Comparison of ENCODE assay signal across 5 worm cellular contexts in genomic region chrX:13700642-13701233, ce11.
TF ChIP-seq lines count a peak whose summit lies in the region.

No protein-coding gene starts in this region.

TF ChIP-seq in whole organism, L1 larva, 84 proteins besides CTCF, POLR2A, EP300 and RAD21 (continues in another document):
- TF ChIP-seq fkh-4 (tag; optimal IDR thresholded peaks at IDR 0.05; lab: Kevin White, UChicago; ENCODE audit: borderline replicate concordance) (peak; percentile 97), nhr-90 (tag; optimal IDR thresholded peaks at IDR 0.05; lab: Kevin White, UChicago; ENCODE audit: poor library complexity) (peak; percentile 100), xbp-1 (tag; optimal IDR thresholded peaks at IDR 0.05; lab: Kevin White, UChicago) (peak; percentile 98), unc-86 (tag; optimal IDR thresholded peaks at IDR 0.05; lab: Kevin White, UChicago) (peak; percentile 98), swsn-7 (tag; optimal IDR thresholded peaks at IDR 0.05; lab: Kevin White, UChicago) (peak; percentile 99), unc-62 (GFP tag; optimal IDR thresholded peaks at IDR 0.05; lab: Kevin White, UChicago) (no peak), mef-2 (tag; optimal IDR thresholded peaks at IDR 0.05; lab: Kevin White, UChicago) (peak; percentile 96), Y116A8C.19 (tag; optimal IDR thresholded peaks at IDR 0.05; lab: Kevin White, UChicago; ENCODE audit: borderline replicate concordance) (no peak), vab-15 (tag; optimal IDR thresholded peaks at IDR 0.05; lab: Kevin White, UChicago) (peak; percentile 73), dsc-1 (tag; optimal IDR thresholded peaks at IDR 0.05; lab: Kevin White, UChicago) (peak; percentile 100), zag-1 (tag; optimal IDR thresholded peaks at IDR 0.05; lab: Kevin White, UChicago) (peak; percentile 95), zip-4 (GFP tag; optimal IDR thresholded peaks at IDR 0.05; lab: Kevin White, UChicago) (peak; percentile 96), nhr-19 (GFP tag; conservative IDR thresholded peaks at IDR 0.05; lab: Robert Waterston, UW) (peak; percentile 99), sptf-1 (tag; optimal IDR thresholded peaks at IDR 0.05; lab: Kevin White, UChicago) (no peak), snu-23 (GFP tag; optimal IDR thresholded peaks at IDR 0.05; lab: Kevin White, UChicago) (peak; percentile 100), ceh-63 (GFP tag; optimal IDR thresholded peaks at IDR 0.05; lab: Kevin White, UChicago) (peak; percentile 99), rnt-1 (tag; optimal IDR thresholded peaks at IDR 0.05; lab: Kevin White, UChicago) (peak; percentile 100)

TF ChIP-seq in whole organism, L3 larva, 47 proteins besides CTCF, POLR2A, EP300 and RAD21 (continues in another document):
- TF ChIP-seq eor-1 (tag; optimal IDR thresholded peaks at IDR 0.05; lab: Kevin White, UChicago): peak in 1 of 2 experiments; percentile 83
- TF ChIP-seq nhr-67 (tag; optimal IDR thresholded peaks at IDR 0.05; lab: Kevin White, UChicago): peak; percentile 18
- peak; percentile 99 for TF ChIP-seq nhr-25 (tag; optimal IDR thresholded peaks at IDR 0.05; lab: Kevin White, UChicago)
- peak; percentile 46 for TF ChIP-seq ama-1 (optimal IDR thresholded peaks at IDR 0.05; lab: Kevin White, UChicago)
- TF ChIP-seq mdl-1 (tag; optimal IDR thresholded peaks at IDR 0.05; lab: Kevin White, UChicago): peak; percentile 82
- peak; percentile 81 for TF ChIP-seq ceh-16 (tag; optimal IDR thresholded peaks at IDR 0.05; lab: Kevin White, UChicago)
- TF ChIP-seq ZK546.5 (tag; optimal IDR thresholded peaks at IDR 0.05; lab: Kevin White, UChicago): peak; percentile 69
- TF ChIP-seq sea-2 (GFP tag; optimal IDR thresholded peaks at IDR 0.05; lab: Kevin White, UChicago): no peak
- TF ChIP-seq ztf-4 (tag; optimal IDR thresholded peaks at IDR 0.05; lab: Kevin White, UChicago): peak; percentile 85
- peak; percentile 99 for TF ChIP-seq ceh-82 (tag; optimal IDR thresholded peaks at IDR 0.05; lab: Kevin White, UChicago)
- peak; percentile 99 for TF ChIP-seq nhr-23 (tag; optimal IDR thresholded peaks at IDR 0.05; lab: Kevin White, UChicago)
- TF ChIP-seq nhr-76 (tag; optimal IDR thresholded peaks at IDR 0.05; lab: Kevin White, UChicago): peak; percentile 93
- peak; percentile 95 for TF ChIP-seq R02D3.7 (tag; optimal IDR thresholded peaks at IDR 0.05; lab: Kevin White, UChicago)
- peak; percentile 99 for TF ChIP-seq nhr-43 (tag; optimal IDR thresholded peaks at IDR 0.05; lab: Kevin White, UChicago; ENCODE audit: poor library complexity, severe bottlenecking)
- TF ChIP-seq nhr-28 (tag; optimal IDR thresholded peaks at IDR 0.05; lab: Kevin White, UChicago): peak; percentile 85
- peak; percentile 100 for TF ChIP-seq hmg-11 (tag; optimal IDR thresholded peaks at IDR 0.05; lab: Kevin White, UChicago)
- TF ChIP-seq snpc-4 (tag; optimal IDR thresholded peaks at IDR 0.05; lab: Kevin White, UChicago): peak; percentile 96
- peak; percentile 98 for TF ChIP-seq lsy-12 (tag; optimal IDR thresholded peaks at IDR 0.05; lab: Kevin White, UChicago)

TF ChIP-seq in whole organism, early embryonic, 17 proteins besides CTCF, POLR2A, EP300 and RAD21:
- TF ChIP-seq B0310.2 (tag; optimal IDR thresholded peaks at IDR 0.05; lab: Kevin White, UChicago) (no peak), flt-1 (GFP tag; IDR thresholded peaks at IDR 0.05; lab: Robert Waterston, UW) (peak; percentile 68), hmg-4 (GFP tag; optimal IDR thresholded peaks at IDR 0.05; lab: Kevin White, UChicago) (peak; percentile 86), aly-1 (tag; optimal IDR thresholded peaks at IDR 0.05; lab: Kevin White, UChicago) (peak; percentile 58), pes-1 (GFP tag; IDR thresholded peaks at IDR 0.05; lab: Robert Waterston, UW) (peak; percentile 57), tra-4 (tag; optimal IDR thresholded peaks at IDR 0.05; lab: Kevin White, UChicago) (no peak), ceh-36 (tag; optimal IDR thresholded peaks at IDR 0.05; lab: Kevin White, UChicago) (no peak), sea-1 (GFP tag; conservative IDR thresholded peaks at IDR 0.05; lab: Robert Waterston, UW) (0 out of 2 replicates have a peak, but pooled peaks have one; percentile 50), tbx-37 (GFP tag; conservative IDR thresholded peaks at IDR 0.05; lab: Robert Waterston, UW) (peak; percentile 33; the same call in 1 of the 2 replicates), ets-7 (tag; optimal IDR thresholded peaks at IDR 0.05; lab: Kevin White, UChicago) (peak; percentile 14), tbx-11 (GFP tag; IDR thresholded peaks at IDR 0.05; lab: Robert Waterston, UW) (0 out of 2 replicates have a peak, but pooled peaks have one; percentile 27), F13C5.2 (tag; optimal IDR thresholded peaks at IDR 0.05; lab: Kevin White, UChicago) (peak; percentile 99), hnd-1 (tag; optimal IDR thresholded peaks at IDR 0.05; lab: Kevin White, UChicago) (no peak), hmbx-1 (tag; optimal IDR thresholded peaks at IDR 0.05; lab: Kevin White, UChicago) (no peak), scrt-1 (GFP tag; IDR thresholded peaks at IDR 0.05; lab: Robert Waterston, UW) (peak; percentile 66; the same call in 1 of the 2 replicates), ceh-13 (GFP tag; optimal IDR thresholded peaks at IDR 0.05; lab: Kevin White, UChicago) (no peak), ama-1 (optimal IDR thresholded peaks at IDR 0.05; lab: Kevin White, UChicago) (no peak)

TF ChIP-seq in whole organism, midembryonic, 9 proteins besides CTCF, POLR2A, EP300 and RAD21:
- peak; percentile 55; the same call in 1 of the 2 replicates for TF ChIP-seq T22C8.4 (GFP tag; IDR thresholded peaks at IDR 0.05; lab: Robert Waterston, UW)
- no peak for TF ChIP-seq ref-1 (GFP tag; conservative IDR thresholded peaks at IDR 0.05; lab: Robert Waterston, UW)
- TF ChIP-seq cog-1 (tag; optimal IDR thresholded peaks at IDR 0.05; lab: Kevin White, UChicago): peak; percentile 98
- TF ChIP-seq ztf-29 (GFP tag; IDR thresholded peaks at IDR 0.05; lab: Robert Waterston, UW): peak; percentile 56; the same call in 1 of the 2 replicates
- TF ChIP-seq klf-2 (GFP tag; conservative IDR thresholded peaks at IDR 0.05; lab: Robert Waterston, UW): peak; percentile 69
- TF ChIP-seq med-1 (GFP tag; optimal IDR thresholded peaks at IDR 0.05; lab: Kevin White, UChicago; ENCODE audit: insufficient read depth): peak; percentile 51
- TF ChIP-seq ztf-23 (GFP tag; IDR thresholded peaks at IDR 0.05; lab: Robert Waterston, UW): peak; percentile 84
- TF ChIP-seq flt-1 (GFP tag; IDR thresholded peaks at IDR 0.05; lab: Robert Waterston, UW): peak; percentile 88
- TF ChIP-seq tab-1 (GFP tag; IDR thresholded peaks at IDR 0.05; lab: Robert Waterston, UW): peak; percentile 64; the same call in 1 of the 2 replicates

TF ChIP-seq in whole organism, young adult, 124 proteins besides CTCF, POLR2A, EP300 and RAD21 (continues in another document):
- TF ChIP-seq mcd-1 (GFP tag; IDR thresholded peaks at IDR 0.05; lab: Robert Waterston, UW) (peak; percentile 92), ztf-6 (GFP tag; IDR thresholded peaks at IDR 0.05; lab: Robert Waterston, UW) (peak; percentile 85), zim-3 (tag; optimal IDR thresholded peaks at IDR 0.05; lab: Kevin White, UChicago) (peak; percentile 67), ztf-22 (GFP tag; optimal IDR thresholded peaks at IDR 0.05; lab: Kevin White, UChicago) (peak; percentile 98), F37B4.10 (GFP tag; IDR thresholded peaks at IDR 0.05; lab: Robert Waterston, UW) (0 out of 2 replicates have a peak, but pooled peaks have one; percentile 83), K11D2.4 (GFP tag; IDR thresholded peaks at IDR 0.05; lab: Robert Waterston, UW) (peak; percentile 99), tlf-1 (GFP tag; optimal IDR thresholded peaks at IDR 0.05; lab: Kevin White, UChicago) (peak; percentile 97), madf-3 (GFP tag; IDR thresholded peaks at IDR 0.05; lab: Robert Waterston, UW) (peak; percentile 83), Y56A3A.18 (GFP tag; IDR thresholded peaks at IDR 0.05; lab: Robert Waterston, UW) (peak; percentile 100), egrh-3 (GFP tag; IDR thresholded peaks at IDR 0.05; lab: Robert Waterston, UW) (no peak), dpl-1 (GFP tag; optimal IDR thresholded peaks at IDR 0.05; lab: Kevin White, UChicago) (no peak), D2030.7 (GFP tag; IDR thresholded peaks at IDR 0.05; lab: Robert Waterston, UW) (no peak), lsl-1 (GFP tag; optimal IDR thresholded peaks at IDR 0.05; lab: Kevin White, UChicago) (no peak), snpc-1.1 (tag; optimal IDR thresholded peaks at IDR 0.05; lab: Kevin White, UChicago; ENCODE audit: insufficient read depth) (no peak), mes-4 (tag; optimal IDR thresholded peaks at IDR 0.05; lab: Kevin White, UChicago) (no peak), ztf-26 (tag; optimal IDR thresholded peaks at IDR 0.05; lab: Kevin White, UChicago) (peak; percentile 100), attf-6 (GFP tag; IDR thresholded peaks at IDR 0.05; lab: Robert Waterston, UW) (no peak), hmg-1.2 (GFP tag; IDR thresholded peaks at IDR 0.05; lab: Robert Waterston, UW) (peak; percentile 86), bed-2 (GFP tag; IDR thresholded peaks at IDR 0.05; lab: Robert Waterston, UW) (0 out of 2 replicates have a peak, but pooled peaks have one; percentile 60), attf-3 (GFP tag; conservative IDR thresholded peaks at IDR 0.05; lab: Robert Waterston, UW) (peak; percentile 74), T07F8.4 (tag; optimal IDR thresholded peaks at IDR 0.05; lab: Kevin White, UChicago) (peak; percentile 94), akir-1 (GFP tag; optimal IDR thresholded peaks at IDR 0.05; lab: Kevin White, UChicago) (peak; percentile 87), lir-1 (GFP tag; conservative IDR thresholded peaks at IDR 0.05; lab: Robert Waterston, UW) (peak; percentile 94), pha-4 (tag; optimal IDR thresholded peaks at IDR 0.05; lab: Kevin White, UChicago) (peak; percentile 95), Y67H2A.10 (GFP tag; conservative IDR thresholded peaks at IDR 0.05; lab: Robert Waterston, UW) (0 out of 2 replicates have a peak, but pooled peaks have one; percentile 34), ccch-3 (GFP tag; optimal IDR thresholded peaks at IDR 0.05; lab: Kevin White, UChicago) (peak; percentile 92), bed-1 (GFP tag; IDR thresholded peaks at IDR 0.05; lab: Robert Waterston, UW) (peak; percentile 90; the same call in 1 of the 2 replicates), K12H6.12 (tag; optimal IDR thresholded peaks at IDR 0.05; lab: Kevin White, UChicago) (peak; percentile 97), die-1 (tag; optimal IDR thresholded peaks at IDR 0.05; lab: Kevin White, UChicago) (peak; percentile 74), B0035.1 (tag; optimal IDR thresholded peaks at IDR 0.05; lab: Kevin White, UChicago) (peak; percentile 96), hrde-1 (tag; optimal IDR thresholded peaks at IDR 0.05; lab: Kevin White, UChicago; ENCODE audit: borderline replicate concordance) (peak; percentile 22), nhr-179 (tag; optimal IDR thresholded peaks at IDR 0.05; lab: Kevin White, UChicago) (peak; percentile 86), madf-8 (GFP tag; conservative IDR thresholded peaks at IDR 0.05; lab: Robert Waterston, UW) (no peak), dox-1 (GFP tag; IDR thresholded peaks at IDR 0.05; lab: Robert Waterston, UW) (peak; percentile 98; the same call in 1 of the 2 replicates)

Comparison
In these comparisons a context has a peak if more than half of its experiments do, and no peak if none do; other contexts are left out.
1. Of the 8 proteins assayed by ChIP-seq in both whole organism, young adult and whole organism, L1 larva: peak only in whole organism, young adult: unc-62; only in whole organism, L1 larva: dpl-1, efl-1 and unc-130; in both: ama-1, lin-35, nhr-90 and snpc-4; in neither: 0.